Worm (Caenorhabditis elegans): ENCODE results near the gene bpnt-1.

The bpnt-1 gene

DNA sequence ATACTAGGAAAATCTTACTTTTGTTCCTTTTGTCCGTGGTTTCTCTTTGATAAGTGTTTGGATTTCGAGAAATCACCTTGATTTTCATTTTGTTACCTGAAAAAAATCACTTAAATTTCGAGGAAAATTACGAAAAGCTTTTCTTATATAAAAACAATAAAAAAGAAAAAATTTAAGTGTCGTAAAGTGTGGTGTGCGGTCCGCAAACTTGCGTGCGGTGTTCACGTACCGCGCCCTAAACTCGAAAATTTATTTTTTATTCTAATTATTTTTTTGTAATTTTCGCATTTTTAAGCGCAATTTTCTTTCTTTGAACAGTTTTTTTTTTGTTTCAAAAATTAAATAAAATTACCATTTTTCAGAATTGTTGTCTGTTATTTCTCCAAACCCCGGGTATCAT lies 4.8 kb downstream of the bpnt-1 start, which contains the start of the genes dcaf-13 and toe-1:
Gene dcaf-13 (minus strand): TSS at position 96 of the 400 bp plus-strand sequence.
Gene toe-1 (plus strand): TSS at position 361 of the 400 bp plus-strand sequence.
- no peak for TF ChIP-seq snpc-4 (tag; optimal IDR thresholded peaks at IDR 0.05)
- TF ChIP-seq ces-1 (GFP tag; optimal IDR thresholded peaks at IDR 0.05), result peak; percentile 54
- TF ChIP-seq elt-3 (tag; optimal IDR thresholded peaks at IDR 0.05), result no peak

DNA sequence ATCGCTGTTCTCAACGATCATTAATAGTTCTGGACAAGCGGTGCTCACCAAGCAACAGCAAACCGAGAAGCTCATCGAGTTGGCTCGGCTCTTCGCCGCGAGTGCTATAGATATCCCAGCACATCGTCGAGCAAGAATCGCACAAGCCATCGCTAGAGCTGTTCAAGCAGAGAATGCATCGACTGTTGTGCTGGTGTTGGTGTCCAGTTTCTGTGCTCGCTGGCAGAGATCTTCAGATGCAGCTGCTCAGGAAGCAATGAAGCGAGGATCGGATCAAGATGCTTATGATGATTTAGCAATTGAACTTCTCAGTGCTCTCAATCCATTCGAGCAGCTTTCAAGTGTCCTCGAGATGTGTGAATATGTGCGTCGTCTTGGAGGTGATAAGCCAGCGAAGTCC lies 8.1 kb downstream of the bpnt-1 start:
- no peak for TF ChIP-seq cnd-1 (tag; optimal IDR thresholded peaks at IDR 0.05)

DNA sequence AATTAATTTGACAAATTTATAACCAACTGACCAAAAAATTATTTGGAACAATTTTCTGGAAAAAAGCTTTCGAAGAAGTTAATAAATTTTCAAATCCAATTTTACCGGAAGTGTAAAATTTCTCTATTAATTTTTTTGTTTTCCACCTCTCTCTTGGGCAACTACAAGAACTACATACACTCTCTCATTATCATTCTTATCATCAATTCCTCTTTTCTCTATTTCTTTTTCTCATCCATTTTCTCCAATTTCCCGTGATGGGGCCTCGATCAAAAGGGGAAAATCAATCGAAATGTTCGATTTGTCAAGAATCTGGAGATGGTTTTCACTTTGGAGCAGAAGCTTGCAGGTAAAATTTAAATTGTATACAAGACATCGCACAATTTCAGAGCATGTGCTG lies 13.1 kb downstream of the bpnt-1 start, which contains the start of gene nhr-109:
Gene nhr-109 (plus strand): TSS at position 222 of the 400 bp plus-strand sequence.
- TF ChIP-seq mep-1 (tag; optimal IDR thresholded peaks at IDR 0.05) (no peak), elt-1 (tag; optimal IDR thresholded peaks at IDR 0.05; ENCODE audit: borderline replicate concordance, insufficient read depth) (no peak), pha-4 (tag; optimal IDR thresholded peaks at IDR 0.05) (no peak), elt-3 (tag; optimal IDR thresholded peaks at IDR 0.05) (no peak), tbx-8 (GFP tag; optimal IDR thresholded peaks at IDR 0.05) (no peak), ham-2 (GFP tag; optimal IDR thresholded peaks at IDR 0.05) (no peak), hlh-1 (tag; optimal IDR thresholded peaks at IDR 0.05) (no peak), flh-1 (GFP tag; optimal IDR thresholded peaks at IDR 0.05) (no peak), drap-1 (GFP tag; optimal IDR thresholded peaks at IDR 0.05) (no peak), ces-1 (GFP tag; optimal IDR thresholded peaks at IDR 0.05) (no peak), nhr-2 (tag; optimal IDR thresholded peaks at IDR 0.05) (no peak), nhr-76 (tag; optimal IDR thresholded peaks at IDR 0.05) (no peak), nhr-12 (tag; optimal IDR thresholded peaks at IDR 0.05) (no peak), lin-32 (GFP tag; optimal IDR thresholded peaks at IDR 0.05) (no peak), unc-39 (tag; optimal IDR thresholded peaks at IDR 0.05) (no peak), bed-3 (GFP tag; optimal IDR thresholded peaks at IDR 0.05) (no peak), lin-13 (tag; optimal IDR thresholded peaks at IDR 0.05) (no peak), cnd-1 (tag; optimal IDR thresholded peaks at IDR 0.05) (no peak), M03D4.4 (tag; optimal IDR thresholded peaks at IDR 0.05) (no peak)

DNA sequence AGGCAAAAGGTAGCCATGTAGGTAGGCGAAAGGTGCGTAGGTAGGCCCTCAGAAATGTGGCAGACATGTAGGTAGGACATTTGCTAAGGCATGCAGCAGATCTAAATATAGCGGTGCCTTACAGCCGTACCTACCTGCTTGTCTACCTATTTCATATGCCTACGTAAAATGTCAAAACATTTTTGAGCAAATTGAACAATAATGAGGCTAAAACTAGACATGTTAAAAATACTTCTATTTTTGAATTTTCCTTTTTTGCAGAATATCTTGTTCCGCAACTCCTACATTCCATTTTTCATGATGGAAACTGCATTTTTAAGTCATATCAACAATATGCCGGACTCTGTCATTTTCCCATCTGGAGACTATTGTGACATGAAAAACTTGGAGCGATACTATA lies 14.2 kb downstream of the bpnt-1 start:
- TF ChIP-seq snpc-4 (tag; optimal IDR thresholded peaks at IDR 0.05), result no peak
- TF ChIP-seq nhr-12 (tag; optimal IDR thresholded peaks at IDR 0.05), result no peak
- no peak for TF ChIP-seq tbx-8 (GFP tag; optimal IDR thresholded peaks at IDR 0.05)
- no peak for TF ChIP-seq ces-1 (GFP tag; optimal IDR thresholded peaks at IDR 0.05)
- TF ChIP-seq zip-8 (tag; optimal IDR thresholded peaks at IDR 0.05), result no peak
- no peak for TF ChIP-seq bed-3 (GFP tag; optimal IDR thresholded peaks at IDR 0.05)
- TF ChIP-seq mab-5 (tag; optimal IDR thresholded peaks at IDR 0.05), result no peak

DNA sequence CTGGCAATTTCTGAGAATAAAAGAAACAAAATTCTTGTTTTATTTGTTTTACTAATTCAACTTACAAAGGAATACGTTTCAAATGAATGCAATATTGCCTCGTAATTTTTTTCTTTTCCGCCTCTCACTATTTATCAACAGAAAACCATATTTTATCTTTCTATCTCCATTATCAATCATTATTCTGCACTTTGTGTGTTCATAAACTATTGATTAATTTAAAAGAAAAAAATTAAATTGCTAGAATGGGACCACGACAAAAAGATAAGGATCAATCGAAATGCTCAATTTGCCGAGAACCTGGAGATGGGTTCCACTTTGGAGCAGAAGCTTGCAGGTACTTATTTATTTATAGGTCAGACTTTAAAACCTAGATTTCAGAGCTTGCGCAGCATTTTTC lies 15.1 kb downstream of the bpnt-1 start, which contains the start of gene nhr-273:
Gene nhr-273 (plus strand): TSS at position 167 of the 400 bp plus-strand sequence.
- TF ChIP-seq sem-2 (GFP tag; optimal IDR thresholded peaks at IDR 0.05), result no peak
- TF ChIP-seq drap-1 (GFP tag; optimal IDR thresholded peaks at IDR 0.05), result no peak
- TF ChIP-seq hlh-1 (tag; optimal IDR thresholded peaks at IDR 0.05), result no peak
- TF ChIP-seq nhr-2 (tag; optimal IDR thresholded peaks at IDR 0.05), result no peak
- TF ChIP-seq ceh-83 (GFP tag; optimal IDR thresholded peaks at IDR 0.05), result no peak
- TF ChIP-seq mab-5 (tag; optimal IDR thresholded peaks at IDR 0.05), result no peak
- TF ChIP-seq M03D4.4 (tag; optimal IDR thresholded peaks at IDR 0.05), result no peak

DNA sequence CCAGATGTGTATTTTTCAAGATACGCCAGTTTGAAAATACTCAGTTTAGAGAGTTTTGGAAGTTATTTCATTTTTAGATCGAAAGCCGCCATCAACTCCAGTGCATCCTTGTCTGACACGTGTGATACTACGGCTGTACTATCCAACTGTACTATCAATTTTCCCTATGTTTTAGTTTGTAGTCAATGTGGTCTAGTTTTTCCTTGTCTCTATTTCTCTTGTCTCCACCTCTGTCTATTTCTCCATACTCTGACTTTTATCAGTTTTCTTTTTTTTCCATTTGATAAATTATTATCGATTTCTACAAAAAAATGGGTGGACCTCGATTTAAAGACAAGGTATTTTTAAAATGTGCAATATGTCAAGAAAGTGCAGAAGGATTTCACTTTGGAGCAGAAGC lies 18.5 kb downstream of the bpnt-1 start, which contains the start of gene nhr-16:
Gene nhr-16 (plus strand): TSS at position 205 of the 400 bp plus-strand sequence.
- no peak for TF ChIP-seq blmp-1 (tag; optimal IDR thresholded peaks at IDR 0.05)
- no peak for TF ChIP-seq nhr-237 (tag; optimal IDR thresholded peaks at IDR 0.05)
- TF ChIP-seq ceh-39 (tag; optimal IDR thresholded peaks at IDR 0.05), result no peak
- TF ChIP-seq zip-8 (tag; optimal IDR thresholded peaks at IDR 0.05), result no peak
- TF ChIP-seq ces-1 (GFP tag; optimal IDR thresholded peaks at IDR 0.05), result no peak
- TF ChIP-seq elt-1 (tag; optimal IDR thresholded peaks at IDR 0.05; ENCODE audit: borderline replicate concordance, insufficient read depth), result no peak
- no peak for TF ChIP-seq drap-1 (GFP tag; optimal IDR thresholded peaks at IDR 0.05)
- no peak for TF ChIP-seq bed-3 (GFP tag; optimal IDR thresholded peaks at IDR 0.05)
- no peak for TF ChIP-seq ceh-43 (GFP tag; optimal IDR thresholded peaks at IDR 0.05)

DNA sequence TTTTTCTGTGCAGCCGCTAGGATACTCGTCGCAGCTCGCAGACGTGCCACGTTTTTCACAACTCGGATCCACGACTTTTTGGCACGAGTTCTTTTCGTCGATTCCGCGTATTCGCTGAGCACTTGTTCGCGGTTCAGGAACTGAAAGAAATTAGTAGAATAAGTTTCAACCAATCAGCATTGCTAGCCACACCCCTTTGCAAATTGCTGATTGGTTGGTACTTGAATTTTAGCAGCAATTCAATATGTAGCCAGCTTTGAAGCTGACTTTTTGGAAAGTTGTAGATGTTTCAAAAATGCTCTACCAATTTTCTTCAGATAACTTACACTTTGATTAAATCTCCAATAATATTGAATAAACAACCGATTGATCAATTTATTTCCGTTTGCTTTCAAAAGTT lies 21.2 kb downstream of the bpnt-1 start:
- TF ChIP-seq sem-2 (GFP tag; optimal IDR thresholded peaks at IDR 0.05), result no peak
- TF ChIP-seq unc-62 (GFP tag; optimal IDR thresholded peaks at IDR 0.05), result no peak
- no peak for TF ChIP-seq blmp-1 (tag; optimal IDR thresholded peaks at IDR 0.05)
- no peak for TF ChIP-seq ceh-39 (tag; optimal IDR thresholded peaks at IDR 0.05)
- TF ChIP-seq nhr-12 (tag; optimal IDR thresholded peaks at IDR 0.05), result no peak
- TF ChIP-seq lsy-2 (tag; optimal IDR thresholded peaks at IDR 0.05), result no peak
- TF ChIP-seq zip-8 (tag; optimal IDR thresholded peaks at IDR 0.05), result no peak
- TF ChIP-seq tbx-8 (GFP tag; optimal IDR thresholded peaks at IDR 0.05), result no peak
- TF ChIP-seq M03D4.4 (tag; optimal IDR thresholded peaks at IDR 0.05), result no peak
